Worm (Caenorhabditis elegans) whole organism, mixed stage, embryonic: Measurements from ENCODE around the gene F32D1.8.

ENCODE experiments used
- M03D4.4 ChIP-seq: sonication (generic microtip); optimal IDR thresholded peaks from 2 replicates; lab custom pipeline; 2017; ENCODE audit warnings: mild to moderate bottlenecking, missing genetic modification characterization, missing compliant biosample characterization
- bed-3 ChIP-seq: fragments of 200-800 bp; sonication (Bioruptor generic); optimal IDR thresholded peaks from 3 replicates; lab custom pipeline; 2018; ENCODE audit warnings: mild to moderate bottlenecking, missing genetic modification characterization, moderate library complexity, missing compliant biosample characterization
- blmp-1 ChIP-seq: fragments of 150-350 bp; optimal IDR thresholded peaks from 2 replicates; lab custom pipeline; 2014; ENCODE audit warnings: missing biosample characterization, missing genetic modification characterization
- ceh-39 ChIP-seq: fragments of 150-350 bp; optimal IDR thresholded peaks from 2 replicates; lab custom pipeline; 2014; ENCODE audit warnings: missing biosample characterization, missing genetic modification characterization
- ceh-43 ChIP-seq: fragments of 200-800 bp; sonication (Bioruptor generic); optimal IDR thresholded peaks from 2 replicates; lab custom pipeline; 2018; ENCODE audit warnings: mild to moderate bottlenecking, missing genetic modification characterization, moderate library complexity, missing compliant biosample characterization
- ces-1 ChIP-seq: fragments of 150-350 bp; optimal IDR thresholded peaks from 2 replicates; lab custom pipeline; 2014; ENCODE audit warnings: missing biosample characterization, missing genetic modification reagents, missing genetic modification characterization
- cnd-1 ChIP-seq: fragments of 200-800 bp; sonication (Bioruptor generic); optimal IDR thresholded peaks from 2 replicates; lab custom pipeline; 2018; ENCODE audit warnings: mild to moderate bottlenecking, missing genetic modification characterization, missing compliant biosample characterization
- drap-1 ChIP-seq: fragments of 200-800 bp; sonication (Bioruptor generic); optimal IDR thresholded peaks from 3 replicates; lab custom pipeline; 2018; ENCODE audit warnings: mild to moderate bottlenecking, missing genetic modification characterization, missing compliant biosample characterization
- elt-1 ChIP-seq: sonication (generic microtip); optimal IDR thresholded peaks from 2 replicates; lab custom pipeline; 2017; ENCODE audit warnings: missing genetic modification characterization, mild to moderate bottlenecking, missing compliant biosample characterization, antibody characterized with exemption, moderate library complexity, borderline replicate concordance; ENCODE audit not compliant: insufficient read depth
- elt-3 ChIP-seq: fragments of 150-350 bp; optimal IDR thresholded peaks from 2 replicates; lab custom pipeline; 2014; ENCODE audit warnings: missing biosample characterization, missing genetic modification characterization
- ham-2 ChIP-seq: fragments of 200-800 bp; sonication (Bioruptor generic); optimal IDR thresholded peaks from 2 replicates; lab custom pipeline; 2018; ENCODE audit warnings: mild to moderate bottlenecking, missing genetic modification characterization, missing compliant biosample characterization
- hlh-1 ChIP-seq: fragments of 150-350 bp; optimal IDR thresholded peaks from 2 replicates; lab custom pipeline; 2014; ENCODE audit warnings: missing biosample characterization, missing genetic modification reagents, missing genetic modification characterization
- lin-13 ChIP-seq: fragments of 150-350 bp; optimal IDR thresholded peaks from 2 replicates; lab custom pipeline; 2014; ENCODE audit warnings: missing biosample characterization, missing genetic modification characterization
- lin-32 ChIP-seq: fragments of 200-800 bp; sonication (Bioruptor generic); optimal IDR thresholded peaks from 2 replicates; lab custom pipeline; 2018; ENCODE audit warnings: mild to moderate bottlenecking, missing genetic modification characterization, missing compliant biosample characterization
- lsy-2 ChIP-seq: fragments of 150-350 bp; optimal IDR thresholded peaks from 2 replicates; lab custom pipeline; 2014; ENCODE audit warnings: missing biosample characterization, missing genetic modification characterization
- mab-5 ChIP-seq: fragments of 150-350 bp; optimal IDR thresholded peaks from 2 replicates; lab custom pipeline; 2014; ENCODE audit warnings: missing biosample characterization, missing genetic modification characterization
- mep-1 ChIP-seq: fragments of 150-350 bp; optimal IDR thresholded peaks from 2 replicates; lab custom pipeline; 2017; ENCODE audit warnings: missing biosample characterization, missing genetic modification reagents, missing genetic modification characterization, inconsistent platforms
- nhr-12 ChIP-seq: fragments of 150-350 bp; optimal IDR thresholded peaks from 2 replicates; lab custom pipeline; 2014; ENCODE audit warnings: missing biosample characterization, missing genetic modification characterization
- nhr-28 ChIP-seq: fragments of 150-350 bp; optimal IDR thresholded peaks from 2 replicates; lab custom pipeline; 2014; ENCODE audit warnings: missing biosample characterization, missing genetic modification characterization
- nhr-76 ChIP-seq: sonication (generic microtip); optimal IDR thresholded peaks from 2 replicates; lab custom pipeline; 2017; ENCODE audit warnings: missing biosample characterization, missing genetic modification characterization
- pha-4 ChIP-seq: fragments of 150-350 bp; optimal IDR thresholded peaks from 2 replicates; lab custom pipeline; 2018; ENCODE audit warnings: missing biosample characterization, missing genetic modification reagents, missing genetic modification characterization
- sem-2 ChIP-seq: fragments of 200-800 bp; sonication (Bioruptor generic); optimal IDR thresholded peaks from 2 replicates; lab custom pipeline; 2018; ENCODE audit warnings: mild to moderate bottlenecking, missing genetic modification characterization, missing compliant biosample characterization
- snpc-4 ChIP-seq: fragments of 150-350 bp; optimal IDR thresholded peaks from 2 replicates; lab custom pipeline; 2014; ENCODE audit warnings: missing biosample characterization, missing genetic modification characterization
- sptf-1 ChIP-seq: sonication (generic microtip); optimal IDR thresholded peaks from 2 replicates; lab custom pipeline; 2017; ENCODE audit warnings: mild to moderate bottlenecking, missing genetic modification characterization, moderate library complexity, missing compliant biosample characterization
- tbx-8 ChIP-seq: fragments of 200-800 bp; sonication (Bioruptor generic); optimal IDR thresholded peaks from 2 replicates; lab custom pipeline; 2018; ENCODE audit warnings: mild to moderate bottlenecking, missing genetic modification characterization, moderate library complexity, missing compliant biosample characterization
- unc-120 ChIP-seq: sonication (generic microtip); optimal IDR thresholded peaks from 2 replicates; lab custom pipeline; 2017; ENCODE audit warnings: missing genetic modification characterization, missing compliant biosample characterization; ENCODE audit not compliant: poor library complexity, severe bottlenecking
- unc-39 ChIP-seq: fragments of 150-350 bp; optimal IDR thresholded peaks from 2 replicates; lab custom pipeline; 2014; ENCODE audit warnings: missing biosample characterization, missing genetic modification characterization
- unc-62 ChIP-seq: fragments of 150-350 bp; optimal IDR thresholded peaks from 2 replicates; lab custom pipeline; 2014; ENCODE audit warnings: missing biosample characterization, missing genetic modification reagents, missing genetic modification characterization
- zip-8 ChIP-seq: fragments of 150-350 bp; optimal IDR thresholded peaks from 2 replicates; lab custom pipeline; 2014; ENCODE audit warnings: missing biosample characterization, missing genetic modification characterization
- ztf-11 ChIP-seq: fragments of 150-350 bp; optimal IDR thresholded peaks from 2 replicates; lab custom pipeline; 2014; ENCODE audit warnings: missing biosample characterization, missing genetic modification characterization

F32D1.8 gene

ce11 chrV:4407519-4407918, 30.0 kb upstream of the F32D1.8 start, which contains the start of gene nhr-118:
nhr-118 (plus strand) TSS chrV:4407819.
- TF ChIP-seq snpc-4 (tag; lab: Kevin White, UChicago) (no peak), lin-13 (tag; lab: Kevin White, UChicago) (no peak), tbx-8 (no peak), nhr-76 (tag; lab: Kevin White, UChicago) (no peak), unc-62 (GFP tag; lab: Kevin White, UChicago) (no peak), elt-3 (tag; lab: Kevin White, UChicago) (no peak), mab-5 (tag; lab: Kevin White, UChicago) (no peak), cnd-1 (tag; lab: Kevin White, UChicago) (no peak), bed-3 (GFP tag; lab: Kevin White, UChicago) (no peak), ztf-11 (tag; lab: Kevin White, UChicago) (no peak), pha-4 (tag; lab: Kevin White, UChicago) (no peak), drap-1 (GFP tag; lab: Kevin White, UChicago) (no peak), mep-1 (tag; lab: Kevin White, UChicago) (no peak), M03D4.4 (tag; lab: Kevin White, UChicago) (no peak), lin-32 (no peak), elt-1 (tag; lab: Kevin White, UChicago) (no peak), ceh-39 (tag; lab: Kevin White, UChicago) (no peak)

ce11 chrV:4401865-4402264, 24.3 kb upstream of the F32D1.8 start, which contains the start of gene F13A2.5:
F13A2.5 (minus strand) TSS chrV:4401965.
- TF ChIP-seq elt-1 (tag; lab: Kevin White, UChicago) (no peak), nhr-12 (no peak), lsy-2 (tag; lab: Kevin White, UChicago) (no peak), sptf-1 (tag; lab: Kevin White, UChicago) (no peak)

ce11 chrV:4400118-4400517, 22.6 kb upstream of the F32D1.8 start, which contains the start of gene F13A2.4:
F13A2.4 (minus strand) TSS chrV:4400218.
- no peak for TF ChIP-seq ceh-39 (tag; lab: Kevin White, UChicago)
- TF ChIP-seq elt-3 (tag; lab: Kevin White, UChicago) = no peak
- no peak for TF ChIP-seq lsy-2 (tag; lab: Kevin White, UChicago)
- no peak for TF ChIP-seq nhr-28
- TF ChIP-seq elt-1 (tag; lab: Kevin White, UChicago) = no peak
- TF ChIP-seq drap-1 (GFP tag; lab: Kevin White, UChicago) = no peak
- TF ChIP-seq M03D4.4 (tag; lab: Kevin White, UChicago) = no peak
- no peak for TF ChIP-seq hlh-1 (tag; lab: Kevin White, UChicago)
- TF ChIP-seq mab-5 (tag; lab: Kevin White, UChicago) = no peak
- TF ChIP-seq unc-39 (tag; lab: Kevin White, UChicago) = no peak

ce11 chrV:4398884-4399283, 21.4 kb upstream of the F32D1.8 start:
- TF ChIP-seq cnd-1 (tag; lab: Kevin White, UChicago) (no peak), ztf-11 (tag; lab: Kevin White, UChicago) (no peak), unc-39 (tag; lab: Kevin White, UChicago) (no peak), drap-1 (GFP tag; lab: Kevin White, UChicago) (no peak), lin-32 (no peak), unc-120 (no peak), mab-5 (tag; lab: Kevin White, UChicago) (no peak), lsy-2 (tag; lab: Kevin White, UChicago) (no peak), mep-1 (tag; lab: Kevin White, UChicago) (no peak)

ce11 chrV:4398127-4398526, 20.6 kb upstream of the F32D1.8 start:
- TF ChIP-seq elt-3 (tag; lab: Kevin White, UChicago) (no peak), ceh-39 (tag; lab: Kevin White, UChicago) (no peak), mab-5 (tag; lab: Kevin White, UChicago) (no peak), blmp-1 (no peak), nhr-76 (tag; lab: Kevin White, UChicago) (no peak), pha-4 (tag; lab: Kevin White, UChicago) (no peak), ham-2 (GFP tag; lab: Kevin White, UChicago) (no peak), elt-1 (tag; lab: Kevin White, UChicago) (no peak), nhr-12 (no peak), hlh-1 (tag; lab: Kevin White, UChicago) (no peak)

- TF ChIP-seq ham-2 (GFP tag; lab: Kevin White, UChicago) (no peak), zip-8 (tag; lab: Kevin White, UChicago) (no peak), blmp-1 (no peak), ces-1 (GFP tag; lab: Kevin White, UChicago) (no peak), pha-4 (tag; lab: Kevin White, UChicago) (no peak), M03D4.4 (tag; lab: Kevin White, UChicago) (no peak), nhr-12 (no peak), ceh-43 (GFP tag; lab: Kevin White, UChicago) (no peak), lin-32 (no peak), sptf-1 (tag; lab: Kevin White, UChicago) (no peak), unc-39 (tag; lab: Kevin White, UChicago) (no peak), sem-2 (GFP tag; lab: Kevin White, UChicago) (no peak), mep-1 (tag; lab: Kevin White, UChicago) (no peak), lin-13 (tag; lab: Kevin White, UChicago) (no peak), mab-5 (tag; lab: Kevin White, UChicago) (no peak), ztf-11 (tag; lab: Kevin White, UChicago) (no peak), nhr-28 (no peak), lsy-2 (tag; lab: Kevin White, UChicago) (no peak), unc-62 (GFP tag; lab: Kevin White, UChicago) (no peak)
Measured at ce11 chrV:4396257-4396656, 18.7 kb upstream of the F32D1.8 start, which contains the start of gene F13A2.3. F13A2.3 (minus strand) TSS chrV:4396357.
